Worm (Caenorhabditis elegans) whole organism, early embryonic: ENCODE measurements around the gene znf-622.

ENCODE experiments used
- F13C5.2 ChIP-seq: sonication (generic microtip); optimal IDR thresholded peaks from 2 replicates; lab custom pipeline; 2017; ENCODE audit warnings: mild to moderate bottlenecking, missing genetic modification characterization, inconsistent platforms, missing compliant biosample characterization
- ama-1 ChIP-seq: fragments of 150-350 bp; optimal IDR thresholded peaks from 2 replicates; lab custom pipeline; 2014
- ceh-13 ChIP-seq: fragments of 200-800 bp; sonication (Bioruptor generic); optimal IDR thresholded peaks from 2 replicates; lab custom pipeline; 2018; ENCODE audit warnings: mild to moderate bottlenecking, missing genetic modification characterization, missing compliant biosample characterization
- ets-7 ChIP-seq: sonication (generic microtip); optimal IDR thresholded peaks from 2 replicates; lab custom pipeline; 2016; ENCODE audit warnings: missing genotype, missing genetic modification characterization, missing compliant biosample characterization
- hmbx-1 ChIP-seq: sonication (generic microtip); optimal IDR thresholded peaks from 2 replicates; lab custom pipeline; 2016; ENCODE audit warnings: mild to moderate bottlenecking, missing genetic modification characterization, missing compliant biosample characterization
- sea-1 ChIP-seq: fragments of 200-800 bp; sonication (Bioruptor generic); conservative IDR thresholded peaks from 2 replicates; pipeline ENCODE4 v1.3.6; 2022; ENCODE audit warnings: missing genetic modification characterization, missing compliant biosample characterization
- tbx-37 ChIP-seq: fragments of 200-800 bp; sonication (Bioruptor generic); conservative IDR thresholded peaks from 2 replicates; pipeline ENCODE4 v1.3.6; 2022; ENCODE audit warnings: missing genetic modification reagents, missing genetic modification characterization, missing compliant biosample characterization

ce11 chrIII:6411430-6411829 lies 30.0 kb downstream of the znf-622 start:
- TF ChIP-seq ets-7 (tag; lab: Kevin White, UChicago) (no peak), ceh-13 (GFP tag; lab: Kevin White, UChicago) (no peak), tbx-37 (GFP tag; lab: Robert Waterston, UW) (no peak), ama-1 (lab: Kevin White, UChicago) (no peak), F13C5.2 (tag; lab: Kevin White, UChicago) (no peak), sea-1 (GFP tag; lab: Robert Waterston, UW) (no peak), hmbx-1 (tag; lab: Kevin White, UChicago) (no peak)
